Fruit fly (Drosophila melanogaster): ENCODE results near the gene AMPKalpha.

- no peak for TF ChIP-seq Dfd (GFP tag; optimal IDR thresholded peaks at IDR 0.05)
- TF ChIP-seq Chrac-16 (GFP tag; optimal IDR thresholded peaks at IDR 0.05) = no peak
- TF ChIP-seq CG32532 (GFP tag; IDR thresholded peaks at IDR 0.05) = no peak
- TF ChIP-seq pnt (GFP tag; optimal IDR thresholded peaks at IDR 0.05) = no peak
Measured at dm6 chrX:1411225-1411932, 36.0 kb downstream of the AMPKalpha start.

Data from whole organism, embryonic.